Worm (Caenorhabditis elegans): ENCODE data around the gene ugt-57.

ce11 chrX:6958914-6959313, 32.6 kb upstream of the ugt-57 start:
- TF ChIP-seq lin-13 (GFP tag; optimal IDR thresholded peaks at IDR 0.05) (no peak), nhr-84 (tag; optimal IDR thresholded peaks at IDR 0.05) (no peak), efl-1 (optimal IDR thresholded peaks at IDR 0.05) (no peak), efl-1 (GFP tag; optimal IDR thresholded peaks at IDR 0.05 in 1 of 2) (peak in 1 of 2 experiments; percentile 51), nhr-76 (tag; optimal IDR thresholded peaks at IDR 0.05) (no peak), lsy-2 (tag; optimal IDR thresholded peaks at IDR 0.05) (no peak), nhr-85 (tag) (no peak), nhr-237 (tag; optimal IDR thresholded peaks at IDR 0.05) (no peak), nhr-28 (tag; optimal IDR thresholded peaks at IDR 0.05) (no peak), nhr-12 (tag; optimal IDR thresholded peaks at IDR 0.05) (no peak), blmp-1 (tag; optimal IDR thresholded peaks at IDR 0.05) (no peak), ztf-11 (tag; optimal IDR thresholded peaks at IDR 0.05) (no peak), skn-1 (tag; optimal IDR thresholded peaks at IDR 0.05) (no peak)

Data from whole organism, L1 larva.